Fruit fly (Drosophila melanogaster): ENCODE measurements around the gene APC7.

The APC7 gene

DNA sequence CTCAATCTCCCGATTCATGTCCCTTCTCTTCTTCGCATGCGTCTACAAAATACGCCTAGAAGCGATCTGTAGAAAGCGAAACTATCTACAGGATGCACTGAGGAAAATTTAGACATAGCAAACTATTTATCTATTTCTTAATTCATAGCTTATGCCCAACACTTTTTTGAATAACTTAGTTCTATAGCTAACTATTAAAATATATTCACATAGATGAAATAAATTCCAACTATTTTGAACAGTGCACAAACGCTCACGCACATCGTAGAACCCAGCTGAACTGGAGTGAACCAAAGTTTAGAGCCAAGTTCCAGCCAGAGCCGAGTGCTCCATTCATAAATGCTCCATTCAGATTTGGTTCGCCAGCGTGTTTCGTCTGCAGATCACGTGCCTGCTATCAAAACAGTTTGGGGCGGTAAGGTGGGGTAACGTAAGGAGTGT lies 24.7 kb downstream of the APC7 start (continued):
- TF ChIP-seq unc-4 (GFP tag; IDR thresholded peaks at IDR 0.05; ENCODE audit: partially characterized antibody): no peak
- peak; percentile 36 for TF ChIP-seq bcd (GFP tag; optimal IDR thresholded peaks at IDR 0.05)
- peak; percentile 23 for TF ChIP-seq CG13424 (tag; optimal IDR thresholded peaks at IDR 0.05)
- peak; percentile 42 for TF ChIP-seq CG1603 (tag; optimal IDR thresholded peaks at IDR 0.05)
- peak; percentile 42 for TF ChIP-seq unpg (GFP tag; optimal IDR thresholded peaks at IDR 0.05)
- peak; percentile 9 for TF ChIP-seq CG33557 (GFP tag; optimal IDR thresholded peaks at IDR 0.05)
- TF ChIP-seq CG7745 (tag; optimal IDR thresholded peaks at IDR 0.05): no peak
- TF ChIP-seq CG9215 (GFP tag; IDR thresholded peaks at IDR 0.05): peak; percentile 52; the same call in 1 of the 2 replicates
- peak; percentile 95 for TF ChIP-seq Blimp-1 (GFP tag; optimal IDR thresholded peaks at IDR 0.05)
- TF ChIP-seq CG4424 (GFP tag; optimal IDR thresholded peaks at IDR 0.05): peak; percentile 31
- no peak for TF ChIP-seq CG4360 (GFP tag; IDR thresholded peaks at IDR 0.05)
- TF ChIP-seq CG1024 (GFP tag; IDR thresholded peaks at IDR 0.05): peak; percentile 46
- TF ChIP-seq bsh (GFP tag; optimal IDR thresholded peaks at IDR 0.05): peak; percentile 43 to 71
- peak; percentile 38 for TF ChIP-seq Ssrp (tag; optimal IDR thresholded peaks at IDR 0.05)
- TF ChIP-seq run (tag; optimal IDR thresholded peaks at IDR 0.05): no peak
- peak; percentile 23 for TF ChIP-seq Six4 (GFP tag; optimal IDR thresholded peaks at IDR 0.05)
- TF ChIP-seq CG15073 (GFP tag; optimal IDR thresholded peaks at IDR 0.05): no peak
- no peak for TF ChIP-seq vnd (GFP tag; IDR thresholded peaks at IDR 0.05; ENCODE audit: partially characterized antibody)
- TF ChIP-seq Oli (tag; optimal IDR thresholded peaks at IDR 0.05): peak; percentile 33
- TF ChIP-seq CG15269 (tag; optimal IDR thresholded peaks at IDR 0.05): peak; percentile 11
- TF ChIP-seq lilli (GFP tag; optimal IDR thresholded peaks at IDR 0.05): peak; percentile 60
- TF ChIP-seq HLH3B (GFP tag; IDR thresholded peaks at IDR 0.05): 0 out of 2 replicates have a peak, but pooled peaks have one; percentile 24
- TF ChIP-seq CG10267 (tag; optimal IDR thresholded peaks at IDR 0.05): peak; percentile 49
- no peak for TF ChIP-seq hkb (optimal IDR thresholded peaks at IDR 0.05)
- peak; percentile 65; the same call in 1 of the 2 replicates for TF ChIP-seq hkb (GFP tag; IDR thresholded peaks at IDR 0.05)
- no peak for TF ChIP-seq Mes4 (GFP tag; optimal IDR thresholded peaks at IDR 0.05)
- TF ChIP-seq Spps (tag; optimal IDR thresholded peaks at IDR 0.05): peak; percentile 4
- TF ChIP-seq Rfx (GFP tag; IDR thresholded peaks at IDR 0.05): peak; percentile 75
- no peak for TF ChIP-seq hth (optimal IDR thresholded peaks at IDR 0.05)
- peak; percentile 9 for TF ChIP-seq CG4820 (GFP tag; optimal IDR thresholded peaks at IDR 0.05)
- peak in 1 of 2 experiments; percentile 9 for TF ChIP-seq Hr51 (GFP tag; optimal IDR thresholded peaks at IDR 0.05)
- TF ChIP-seq Hey (tag; optimal IDR thresholded peaks at IDR 0.05): no peak
- TF ChIP-seq CG11695 (GFP tag; IDR thresholded peaks at IDR 0.05): peak; percentile 48; the same call in 1 of the 3 replicates
- no peak for TF ChIP-seq fd102C (GFP tag; optimal IDR thresholded peaks at IDR 0.05)
- TF ChIP-seq cwo (GFP tag; optimal IDR thresholded peaks at IDR 0.05): peak; percentile 78
- TF ChIP-seq phol (tag; optimal IDR thresholded peaks at IDR 0.05): peak; percentile 47
- TF ChIP-seq H15 (GFP tag; IDR thresholded peaks at IDR 0.05): 0 out of 3 replicates have a peak, but pooled peaks have one; percentile 12
- TF ChIP-seq Asciz (GFP tag; optimal IDR thresholded peaks at IDR 0.05): no peak
- TF ChIP-seq nom (GFP tag; optimal IDR thresholded peaks at IDR 0.05): peak; percentile 28
- TF ChIP-seq CG18764 (GFP tag; optimal IDR thresholded peaks at IDR 0.05): peak; percentile 24
- peak in 1 of 3 experiments; percentile 59 for TF ChIP-seq lola (GFP tag; optimal IDR thresholded peaks at IDR 0.05)
- TF ChIP-seq CG42726 (GFP tag; IDR thresholded peaks at IDR 0.05; ENCODE audit: partially characterized antibody): no peak
- TF ChIP-seq sisA (GFP tag; IDR thresholded peaks at IDR 0.05): peak; percentile 40; the same call in 1 of the 2 replicates
- TF ChIP-seq CG2875 (GFP tag; optimal IDR thresholded peaks at IDR 0.05): peak; percentile 30
- TF ChIP-seq sc (optimal IDR thresholded peaks at IDR 0.05): no peak
- TF ChIP-seq sc (GFP tag; optimal IDR thresholded peaks at IDR 0.05): no peak
- TF ChIP-seq CG11723 (GFP tag; optimal IDR thresholded peaks at IDR 0.05): no peak
- peak; percentile 28 for TF ChIP-seq mam (GFP tag; optimal IDR thresholded peaks at IDR 0.05)
- TF ChIP-seq CG7928 (GFP tag; optimal IDR thresholded peaks at IDR 0.05): no peak

All from whole organism, embryonic.